Worm (Caenorhabditis elegans) whole organism, midembryonic: ENCODE measurements around the gene C26F1.1.

ENCODE experiments used
- T22C8.4 ChIP-seq: fragments of 200-800 bp; sonication (Bioruptor generic); IDR thresholded peaks from 2 replicates; pipeline ENCODE4 v1.3.6; 2022; ENCODE audit warnings: missing genetic modification characterization, missing compliant biosample characterization
- cog-1 ChIP-seq: sonication (generic microtip); optimal IDR thresholded peaks from 2 replicates; lab custom pipeline; 2016; ENCODE audit warnings: missing genetic modification characterization, missing compliant biosample characterization
- flt-1 ChIP-seq: fragments of 200-800 bp; sonication (Bioruptor generic); IDR thresholded peaks from 2 replicates; pipeline ENCODE4 v1.3.6; 2022; ENCODE audit warnings: missing genetic modification characterization, missing compliant biosample characterization
- klf-2 ChIP-seq: fragments of 200-800 bp; sonication (Bioruptor generic); conservative IDR thresholded peaks from 2 replicates; pipeline ENCODE4 v1.3.6; 2022; ENCODE audit warnings: missing genetic modification reagents, missing genetic modification characterization, missing compliant biosample characterization
- med-1 ChIP-seq: sonication (generic microtip); optimal IDR thresholded peaks from 2 replicates; lab custom pipeline; 2017; ENCODE audit warnings: missing genetic modification characterization, mild to moderate bottlenecking, missing compliant biosample characterization, antibody characterized with exemption, missing genetic modification reagents; ENCODE audit not compliant: insufficient read depth
- ref-1 ChIP-seq: fragments of 200-800 bp; sonication (Bioruptor generic); conservative IDR thresholded peaks from 2 replicates; pipeline ENCODE4 v1.3.6; 2022; ENCODE audit warnings: missing genetic modification reagents, missing genetic modification characterization, missing compliant biosample characterization
- tab-1 ChIP-seq: fragments of 200-800 bp; sonication (Bioruptor generic); IDR thresholded peaks from 2 replicates; pipeline ENCODE4 v1.3.6; 2022; ENCODE audit warnings: missing genetic modification characterization, missing compliant biosample characterization
- ztf-23 ChIP-seq: fragments of 200-800 bp; sonication (Bioruptor generic); IDR thresholded peaks from 2 replicates; pipeline ENCODE4 v1.3.6; 2022; ENCODE audit warnings: missing genetic modification reagents, missing genetic modification characterization, missing compliant biosample characterization
- ztf-29 ChIP-seq: fragments of 200-800 bp; sonication (Bioruptor generic); IDR thresholded peaks from 2 replicates; pipeline ENCODE4 v1.3.6; 2022; ENCODE audit warnings: missing genetic modification reagents, missing genetic modification characterization, missing compliant biosample characterization

DNA sequence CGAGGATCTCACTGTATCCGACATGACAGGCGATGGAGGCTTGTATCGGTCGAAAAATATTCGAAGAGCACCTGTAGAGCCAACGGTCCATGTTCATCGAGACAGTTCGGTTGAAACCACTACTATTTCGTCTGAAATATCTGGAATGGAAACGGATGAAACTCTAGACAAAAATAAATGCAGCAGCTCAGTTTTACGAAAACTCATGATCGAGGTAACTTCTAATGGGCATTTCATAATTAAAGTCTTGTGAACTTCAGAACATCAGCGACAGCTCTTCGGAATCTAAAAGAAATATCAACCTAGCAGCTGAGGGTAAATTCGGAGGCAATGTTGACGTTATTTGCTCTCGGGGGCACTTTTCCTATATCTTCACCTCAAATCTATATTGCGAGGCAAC, 10.0 kb upstream of the C26F1.1 start:
- TF ChIP-seq flt-1 (GFP tag; lab: Robert Waterston, UW) (no peak), ztf-23 (GFP tag; lab: Robert Waterston, UW) (no peak), klf-2 (GFP tag; lab: Robert Waterston, UW) (no peak), ref-1 (no peak), T22C8.4 (GFP tag; lab: Robert Waterston, UW) (no peak), tab-1 (GFP tag; lab: Robert Waterston, UW) (no peak), ztf-29 (GFP tag; lab: Robert Waterston, UW) (no peak), cog-1 (tag; lab: Kevin White, UChicago) (no peak), med-1 (GFP tag; lab: Kevin White, UChicago) (no peak)
